Fruit fly (Drosophila melanogaster) whole organism, embryonic: ENCODE measurements around the gene Orct2.

Experiments used
- Atf-2 ChIP-seq: fragments of 200-800 bp; sonication (Bioruptor generic); optimal IDR thresholded peaks from 2 replicates; lab custom pipeline; 2016; ENCODE audit warnings: missing biosample characterization, missing genetic modification characterization
- B-H2 ChIP-seq: fragments of 200-800 bp; sonication (Bioruptor generic); optimal IDR thresholded peaks from 2 replicates; lab custom pipeline; 2018; ENCODE audit warnings: missing biosample characterization, mild to moderate bottlenecking, missing genetic modification characterization
- Blimp-1 ChIP-seq: fragments of 200-800 bp; sonication (Bioruptor generic); optimal IDR thresholded peaks from 3 replicates; lab custom pipeline; 2018; ENCODE audit warnings: missing biosample characterization, missing genetic modification characterization, mild to moderate bottlenecking, moderate library complexity, missing genetic modification reagents
- BtbVII ChIP-seq: fragments of 200-800 bp; sonication (Bioruptor generic); optimal IDR thresholded peaks from 3 replicates; lab custom pipeline; 2017; ENCODE audit warnings: missing biosample characterization, mild to moderate bottlenecking, missing genetic modification characterization
- CG11560 ChIP-seq: fragments of 200-800 bp; sonication (Bioruptor generic); IDR thresholded peaks from 3 replicates; pipeline ENCODE4 v1.3.6; 2022; ENCODE audit warnings: missing biosample characterization, missing genetic modification characterization
- CG12155 ChIP-seq: fragments of 200-800 bp; sonication (Bioruptor generic); optimal IDR thresholded peaks from 3 replicates; lab custom pipeline; 2016; ENCODE audit warnings: missing biosample characterization, missing genetic modification characterization
- CG14050 ChIP-seq: fragments of 200-800 bp; sonication (Bioruptor generic); IDR thresholded peaks from 3 replicates; pipeline ENCODE4 v1.3.6; 2022; ENCODE audit warnings: missing biosample characterization, missing genetic modification characterization
- CG14860 ChIP-seq: fragments of 200-800 bp; sonication (Bioruptor generic); IDR thresholded peaks from 3 replicates; pipeline ENCODE4 v1.3.6; 2022; ENCODE audit warnings: missing biosample characterization, missing genetic modification characterization; ENCODE audit not compliant: partially characterized antibody
- CG17802 ChIP-seq: fragments of 200-800 bp; sonication (Bioruptor generic); optimal IDR thresholded peaks from 2 replicates; lab custom pipeline; 2018; ENCODE audit warnings: missing biosample characterization, mild to moderate bottlenecking, missing genetic modification characterization, moderate library complexity
- CG17829 ChIP-seq: fragments of 200-800 bp; optimal IDR thresholded peaks from 2 replicates; lab custom pipeline; 2019; ENCODE audit warnings: missing biosample characterization, mild to moderate bottlenecking, missing genetic modification characterization, moderate library complexity
- CG4730 ChIP-seq: fragments of 200-800 bp; sonication (Bioruptor generic); IDR thresholded peaks from 2 replicates; pipeline ENCODE4 v1.3.6; 2022; ENCODE audit warnings: missing biosample characterization, missing genetic modification characterization
- CG4854 ChIP-seq: fragments of 200-800 bp; sonication (Bioruptor generic); optimal IDR thresholded peaks from 2 replicates; lab custom pipeline; 2016; ENCODE audit warnings: missing biosample characterization, missing genetic modification characterization, inconsistent platforms
- CG7786 ChIP-seq: fragments of 200-800 bp; sonication (Bioruptor generic); optimal IDR thresholded peaks from 2 replicates; lab custom pipeline; 2016; ENCODE audit warnings: missing biosample characterization, missing genetic modification characterization
- CG8290 ChIP-seq, 3 experiments: fragments of 200-800 bp; sonication (Bioruptor generic); optimal IDR thresholded peaks; 2 replicates each; lab custom pipeline; 2016 to 2019; ENCODE audit warnings: missing biosample characterization in 3 of 3, missing genetic modification characterization in 3 of 3, mild to moderate bottlenecking in 2 of 3, moderate library complexity in 1 of 3
- CG9215 ChIP-seq: fragments of 200-800 bp; sonication (Bioruptor generic); IDR thresholded peaks from 2 replicates; pipeline ENCODE4 v1.3.6; 2022; ENCODE audit warnings: missing biosample characterization, missing genetic modification characterization
- CkIIα-i1 ChIP-seq: fragments of 200-800 bp; sonication (Bioruptor generic); IDR thresholded peaks from 2 replicates; pipeline ENCODE4 v1.3.6; 2022; ENCODE audit warnings: missing biosample characterization, missing genetic modification characterization
- CoRest ChIP-seq: fragments of 200-800 bp; sonication (Bioruptor generic); optimal IDR thresholded peaks from 3 replicates; lab custom pipeline; 2018; ENCODE audit warnings: missing biosample characterization, mild to moderate bottlenecking, missing genetic modification characterization, moderate library complexity
- D19B ChIP-seq: fragments of 200-800 bp; sonication (Bioruptor generic); optimal IDR thresholded peaks from 2 replicates; lab custom pipeline; 2017; ENCODE audit warnings: missing biosample characterization, mild to moderate bottlenecking, missing genetic modification characterization
- Dek ChIP-seq: fragments of 200-800 bp; sonication (Bioruptor generic); optimal IDR thresholded peaks from 3 replicates; lab custom pipeline; 2019; ENCODE audit warnings: missing biosample characterization, mild to moderate bottlenecking, missing genetic modification characterization, moderate library complexity
- Dfd ChIP-seq, 2 experiments: fragments of >200 bp; optimal IDR thresholded peaks; 2 replicates each; lab custom pipeline; 2017; ENCODE audit warnings: missing biosample characterization in 2 of 2, missing genetic modification characterization in 2 of 2
- Gug ChIP-seq: fragments of 200-800 bp; sonication (Bioruptor generic); IDR thresholded peaks from 4 replicates; pipeline ENCODE4 v1.3.6; 2022; ENCODE audit warnings: missing biosample characterization, missing genetic modification characterization
- Mad ChIP-seq: fragments of 200-800 bp; sonication (Bioruptor generic); optimal IDR thresholded peaks from 2 replicates; lab custom pipeline; 2016; ENCODE audit warnings: missing biosample characterization, missing genetic modification characterization
- Mes4 ChIP-seq: fragments of 200-800 bp; sonication (Bioruptor generic); optimal IDR thresholded peaks from 2 replicates; lab custom pipeline; 2016; ENCODE audit warnings: missing biosample characterization, missing genetic modification characterization
- NK7.1 ChIP-seq: fragments of 200-800 bp; sonication (Bioruptor generic); optimal IDR thresholded peaks from 3 replicates; lab custom pipeline; 2016; ENCODE audit warnings: missing biosample characterization, missing genetic modification characterization
- Ptx1 ChIP-seq: fragments of 200-800 bp; sonication (Bioruptor generic); IDR thresholded peaks from 2 replicates; pipeline ENCODE4 v1.3.6; 2022; ENCODE audit warnings: missing biosample characterization, missing genetic modification characterization
- al ChIP-seq: fragments of 200-800 bp; sonication (Bioruptor generic); IDR thresholded peaks from 2 replicates; pipeline ENCODE4 v1.3.6; 2022; ENCODE audit warnings: missing biosample characterization, missing genetic modification characterization
- bcd ChIP-seq: fragments of 200-800 bp; sonication (Bioruptor generic); optimal IDR thresholded peaks from 2 replicates; lab custom pipeline; 2017; ENCODE audit warnings: missing biosample characterization, mild to moderate bottlenecking, missing genetic modification characterization
- bowl ChIP-seq: fragments of 200-800 bp; sonication (Bioruptor generic); IDR thresholded peaks from 2 replicates; pipeline ENCODE4 v1.3.6; 2022; ENCODE audit warnings: missing biosample characterization, missing genetic modification characterization
- cad ChIP-seq: fragments of >200 bp; optimal IDR thresholded peaks from 2 replicates; lab custom pipeline; 2017; ENCODE audit warnings: missing biosample characterization, missing genetic modification characterization
- cwo ChIP-seq: fragments of 200-800 bp; sonication (Bioruptor generic); optimal IDR thresholded peaks from 3 replicates; lab custom pipeline; 2017; ENCODE audit warnings: missing biosample characterization, missing genetic modification characterization, mild to moderate bottlenecking, moderate library complexity, missing genetic modification reagents
- dpn ChIP-seq, 2 experiments: fragments of 200-800 bp; sonication (Bioruptor generic); optimal IDR thresholded peaks; 3 replicates each; lab custom pipeline; 2016; ENCODE audit warnings: missing biosample characterization in 2 of 2, missing genetic modification characterization in 2 of 2
- ems ChIP-seq: fragments of 200-800 bp; sonication (Bioruptor generic); optimal IDR thresholded peaks from 3 replicates; lab custom pipeline; 2016; ENCODE audit warnings: missing biosample characterization, missing genetic modification characterization
- gcm ChIP-seq: fragments of 200-800 bp; sonication (Bioruptor generic); optimal IDR thresholded peaks from 2 replicates; lab custom pipeline; 2019; ENCODE audit warnings: missing biosample characterization, mild to moderate bottlenecking, missing genetic modification characterization, moderate library complexity
- ind ChIP-seq: fragments of 200-800 bp; sonication (Bioruptor generic); optimal IDR thresholded peaks from 3 replicates; lab custom pipeline; 2016; ENCODE audit warnings: missing biosample characterization, missing genetic modification characterization
- kay ChIP-seq: fragments of 200-800 bp; sonication (Bioruptor generic); optimal IDR thresholded peaks from 2 replicates; lab custom pipeline; 2016; ENCODE audit warnings: missing biosample characterization, missing genetic modification characterization
- kni ChIP-seq: fragments of 200-800 bp; sonication (Bioruptor generic); optimal IDR thresholded peaks from 3 replicates; lab custom pipeline; 2017; ENCODE audit warnings: mild to moderate bottlenecking, missing biosample characterization, missing genetic modification reagents, missing genetic modification characterization
- lbe ChIP-seq: fragments of 200-800 bp; sonication (Bioruptor generic); optimal IDR thresholded peaks from 2 replicates; lab custom pipeline; 2016; ENCODE audit warnings: missing biosample characterization, mild to moderate bottlenecking, missing genetic modification characterization
- mirr ChIP-seq: fragments of 200-800 bp; sonication (Bioruptor generic); optimal IDR thresholded peaks from 3 replicates; lab custom pipeline; 2018; ENCODE audit warnings: missing biosample characterization, mild to moderate bottlenecking, missing genetic modification characterization
- mld ChIP-seq: fragments of 200-800 bp; sonication (Bioruptor generic); IDR thresholded peaks from 3 replicates; pipeline ENCODE4 v1.3.6; 2022; ENCODE audit warnings: missing biosample characterization, missing genetic modification characterization; ENCODE audit not compliant: partially characterized antibody
- nau ChIP-seq: fragments of 200-800 bp; sonication (Bioruptor generic); optimal IDR thresholded peaks from 3 replicates; lab custom pipeline; 2017; ENCODE audit warnings: missing biosample characterization, mild to moderate bottlenecking, missing genetic modification characterization, missing genetic modification reagents
- nerfin-2 ChIP-seq: fragments of 200-800 bp; sonication (Bioruptor generic); IDR thresholded peaks from 2 replicates; pipeline ENCODE4 v1.3.6; 2022; ENCODE audit warnings: missing biosample characterization, missing genetic modification characterization; ENCODE audit not compliant: partially characterized antibody
- oc ChIP-seq: fragments of 200-800 bp; sonication (Bioruptor generic); optimal IDR thresholded peaks from 2 replicates; lab custom pipeline; 2018; ENCODE audit warnings: missing biosample characterization, mild to moderate bottlenecking, missing genetic modification characterization, moderate library complexity
- pfk ChIP-seq: fragments of 200-800 bp; sonication (Bioruptor generic); optimal IDR thresholded peaks from 2 replicates; lab custom pipeline; 2018; ENCODE audit warnings: missing biosample characterization, mild to moderate bottlenecking, missing genetic modification characterization, moderate library complexity
- pum ChIP-seq: fragments of 200-800 bp; sonication (Bioruptor generic); optimal IDR thresholded peaks from 2 replicates; lab custom pipeline; 2016; ENCODE audit warnings: missing biosample characterization, missing genetic modification characterization
- repo ChIP-seq: fragments of 200-800 bp; sonication (Bioruptor generic); optimal IDR thresholded peaks from 2 replicates; lab custom pipeline; 2016; ENCODE audit warnings: missing biosample characterization, missing genetic modification characterization
- run ChIP-seq: fragments of 200-800 bp; sonication (Bioruptor generic); optimal IDR thresholded peaks from 3 replicates; lab custom pipeline; 2018; ENCODE audit warnings: missing biosample characterization, mild to moderate bottlenecking, missing genetic modification characterization
- schlank ChIP-seq: fragments of 200-800 bp; sonication (Bioruptor generic); optimal IDR thresholded peaks from 2 replicates; lab custom pipeline; 2018; ENCODE audit warnings: missing biosample characterization, mild to moderate bottlenecking, missing genetic modification characterization
- slbo ChIP-seq: fragments of 200-800 bp; sonication (Bioruptor generic); IDR thresholded peaks from 2 replicates; pipeline ENCODE4 v1.3.6; 2022; ENCODE audit warnings: missing biosample characterization, missing genetic modification characterization
- yki ChIP-seq: fragments of >200 bp; optimal IDR thresholded peaks from 3 replicates; lab custom pipeline; 2018

The Orct2 gene

DNA sequence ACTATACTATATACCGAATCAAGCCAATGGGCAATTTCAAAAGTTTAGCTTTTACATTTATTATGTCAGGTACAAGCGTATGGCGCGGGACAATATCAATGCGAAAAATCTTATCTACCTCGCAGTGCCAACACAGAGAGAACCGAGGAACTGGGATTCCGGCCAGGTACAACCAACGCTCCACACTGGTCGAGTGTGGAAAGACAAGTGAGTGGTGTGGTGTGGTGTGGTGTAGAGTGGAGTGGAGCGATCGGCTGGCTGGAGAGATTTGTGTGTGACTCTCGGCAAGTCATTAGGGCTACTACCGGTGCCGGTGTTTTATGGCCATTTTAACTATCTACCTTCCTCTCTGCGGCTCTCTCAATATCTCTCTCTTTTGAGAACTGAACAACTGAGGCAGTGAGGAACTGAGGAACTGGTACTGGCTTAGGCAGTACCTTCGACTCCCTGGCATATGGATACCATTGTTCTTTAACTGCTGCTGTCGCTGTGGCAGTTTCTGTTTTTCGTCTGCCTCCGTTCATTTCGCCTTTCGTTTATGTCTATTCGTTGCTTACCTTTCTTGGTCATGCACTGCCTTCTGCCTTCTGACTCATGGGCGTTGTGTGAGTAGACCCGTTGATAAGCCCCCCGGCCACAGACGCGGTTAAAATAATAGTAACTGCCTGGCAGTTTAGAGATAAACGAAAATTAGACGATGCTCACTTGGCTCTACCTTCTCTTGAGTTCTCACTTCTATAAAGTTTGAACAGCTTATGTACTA is 13.4 kb upstream of the Orct2 start (continued):
- TF ChIP-seq gcm (GFP tag; lab: Kevin White, UChicago) (peak; percentile 77), Dek (tag; lab: Kevin White, UChicago) (peak; percentile 92), nerfin-2 (GFP tag; lab: Robert Waterston, UW) (no peak), Dfd (GFP tag; optimal IDR thresholded peaks at IDR 0.05; lab: Kevin White, UChicago) (no peak), yki (lab: Kevin White, UChicago) (no peak), cwo (peak; percentile 86), al (GFP tag; lab: Robert Waterston, UW) (peak; percentile 85), mld (GFP tag; lab: Robert Waterston, UW) (0 out of 3 replicates have a peak, but pooled peaks have one; percentile 39), CG8290 (GFP tag; optimal IDR thresholded peaks at IDR 0.05; lab: Kevin White, UChicago) (no peak), CG8290 (tag; optimal IDR thresholded peaks at IDR 0.05; lab: Kevin White, UChicago) (peak; percentile 52 to 98), dpn (GFP tag; optimal IDR thresholded peaks at IDR 0.05; lab: Kevin White, UChicago) (peak; percentile 91 to 94), pum (GFP tag; lab: Kevin White, UChicago) (peak; percentile 82), repo (peak; percentile 82), CG17829 (tag; lab: Kevin White, UChicago) (peak; percentile 82), CoRest (peak; percentile 89), oc (tag; lab: Kevin White, UChicago) (peak; percentile 89), slbo (GFP tag; lab: Robert Waterston, UW) (peak; percentile 94), kni (GFP tag; lab: Kevin White, UChicago) (peak; percentile 84), bowl (peak; percentile 70; the same call in 1 of the 2 replicates), CG4730 (GFP tag; lab: Robert Waterston, UW) (peak; percentile 76), CG4854 (GFP tag; lab: Kevin White, UChicago) (peak; percentile 71), CkIIα-i1 (GFP tag; lab: Robert Waterston, UW) (no peak), Blimp-1 (GFP tag; lab: Kevin White, UChicago) (peak; percentile 84), lbe (peak; percentile 83), kay (GFP tag; lab: Kevin White, UChicago) (peak; percentile 92), Ptx1 (peak; percentile 89), BtbVII (peak; percentile 88), CG14050 (GFP tag; lab: Robert Waterston, UW) (peak; percentile 75), nau (GFP tag; lab: Kevin White, UChicago) (no peak), ind (peak; percentile 91), CG17802 (tag; lab: Kevin White, UChicago) (peak; percentile 78), Mes4 (peak; percentile 75), D19B (GFP tag; lab: Kevin White, UChicago) (peak; percentile 76), pfk (peak; percentile 37), bcd (peak; percentile 91), schlank (peak; percentile 91), CG11560 (tag; lab: Robert Waterston, UW) (peak; percentile 70), CG12155 (GFP tag; lab: Kevin White, UChicago) (peak; percentile 91), B-H2 (GFP tag; lab: Kevin White, UChicago) (no peak), CG7786 (peak; percentile 95), CG14860 (GFP tag; lab: Robert Waterston, UW) (no peak), run (tag; lab: Kevin White, UChicago) (peak; percentile 73), Mad (GFP tag; lab: Kevin White, UChicago) (peak; percentile 64), NK7.1 (peak; percentile 81), mirr (GFP tag; lab: Kevin White, UChicago) (peak; percentile 22), ems (GFP tag; lab: Kevin White, UChicago) (peak; percentile 88), cad (peak; percentile 91), Gug (GFP tag; lab: Robert Waterston, UW) (peak; percentile 88), CG9215 (peak; percentile 72), Atf-2 (GFP tag; lab: Kevin White, UChicago) (peak; percentile 88)
